Fruit fly (Drosophila melanogaster) Kc167 (cell line): ENCODE measurements around the gene lmd.

ENCODE experiments used
- Myc ChIP-seq: fragments of >200 bp; optimal IDR thresholded peaks from 2 replicates; lab custom pipeline; 2017; ENCODE audit warnings: missing external identifiers
- insv ChIP-seq: fragments of >200 bp; optimal IDR thresholded peaks from 3 replicates; lab custom pipeline; 2018; ENCODE audit warnings: missing external identifiers
- psq ChIP-seq: fragments of >200 bp; optimal IDR thresholded peaks from 2 replicates; lab custom pipeline; 2017; ENCODE audit warnings: missing external identifiers
- ttk ChIP-seq: sonication (Bioruptor generic); optimal IDR thresholded peaks from 2 replicates; lab custom pipeline; 2017; ENCODE audit warnings: missing external identifiers

DNA sequence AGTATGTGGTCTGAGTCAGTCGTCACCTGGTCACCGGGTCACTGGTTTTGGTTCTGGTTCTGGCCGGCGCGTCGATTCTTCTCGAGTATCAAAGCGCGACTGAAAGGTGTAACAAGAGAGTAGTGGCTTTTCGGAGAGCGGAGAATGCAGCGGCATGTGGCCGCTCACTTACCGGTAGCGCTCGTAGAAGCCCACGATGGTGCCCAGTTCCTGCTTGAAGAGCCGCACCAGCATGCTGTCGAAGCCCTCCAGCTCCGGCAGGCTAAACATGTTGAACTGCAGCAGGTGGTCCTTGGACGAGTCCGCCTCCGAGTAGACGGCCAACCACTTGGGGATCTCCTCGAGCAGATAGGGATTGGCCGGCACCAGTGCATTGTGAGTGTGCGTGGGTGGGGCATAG is 32.3 kb upstream of the lmd start, which contains the start of gene Ctns:
- TF ChIP-seq Myc (lab: Kevin White, UChicago) (no peak), psq (lab: Kevin White, UChicago) (no peak), ttk (lab: Kevin White, UChicago) (no peak), insv (lab: Kevin White, UChicago) (no peak)
